Fruit fly (Drosophila melanogaster) whole organism, embryonic: Measurements from ENCODE around the gene CG15772.

Experiments used
- ATbp ChIP-seq: fragments of 200-800 bp; sonication (Bioruptor generic); optimal IDR thresholded peaks from 2 replicates; lab custom pipeline; 2017; ENCODE audit warnings: missing biosample characterization, mild to moderate bottlenecking, missing genetic modification characterization, missing genetic modification reagents
- CG10147 ChIP-seq: fragments of 200-800 bp; sonication (Bioruptor generic); optimal IDR thresholded peaks from 2 replicates; lab custom pipeline; 2019; ENCODE audit warnings: missing biosample characterization, mild to moderate bottlenecking, missing genetic modification characterization, moderate library complexity
- CG11504 ChIP-seq: fragments of 200-800 bp; sonication (Bioruptor generic); optimal IDR thresholded peaks from 3 replicates; lab custom pipeline; 2019; ENCODE audit warnings: missing biosample characterization, mild to moderate bottlenecking, missing genetic modification characterization, moderate library complexity
- CG11695 ChIP-seq: fragments of 200-800 bp; sonication (Bioruptor generic); IDR thresholded peaks from 3 replicates; pipeline ENCODE4 v1.3.6; 2022; ENCODE audit warnings: missing biosample characterization, missing genetic modification characterization
- CG11696 ChIP-seq: fragments of 200-800 bp; sonication (Bioruptor generic); IDR thresholded peaks from 2 replicates; pipeline ENCODE4 v1.3.6; 2022; ENCODE audit warnings: missing biosample characterization, missing genetic modification characterization
- CG12219 ChIP-seq: fragments of 200-800 bp; sonication (Bioruptor generic); optimal IDR thresholded peaks from 3 replicates; lab custom pipeline; 2018; ENCODE audit warnings: missing biosample characterization, mild to moderate bottlenecking, missing genetic modification characterization
- CG13775 ChIP-seq: fragments of 200-800 bp; sonication (Bioruptor generic); optimal IDR thresholded peaks from 3 replicates; lab custom pipeline; 2017; ENCODE audit warnings: missing biosample characterization, mild to moderate bottlenecking, missing genetic modification characterization
- CG14441 ChIP-seq: fragments of 200-800 bp; sonication (Bioruptor generic); IDR thresholded peaks from 2 replicates; pipeline ENCODE4 v1.3.6; 2022; ENCODE audit warnings: missing biosample characterization, missing genetic modification characterization
- CG16813 ChIP-seq: fragments of 200-800 bp; sonication (Bioruptor generic); IDR thresholded peaks from 3 replicates; pipeline ENCODE4 v1.3.6; 2022; ENCODE audit warnings: missing biosample characterization, missing genetic modification characterization; ENCODE audit not compliant: partially characterized antibody
- CG17361 ChIP-seq: fragments of 200-800 bp; sonication (Bioruptor generic); IDR thresholded peaks from 3 replicates; pipeline ENCODE4 v1.3.6; 2022; ENCODE audit warnings: missing biosample characterization, missing genetic modification characterization
- CG17802 ChIP-seq: fragments of 200-800 bp; sonication (Bioruptor generic); optimal IDR thresholded peaks from 2 replicates; lab custom pipeline; 2018; ENCODE audit warnings: missing biosample characterization, mild to moderate bottlenecking, missing genetic modification characterization, moderate library complexity
- CG18599 ChIP-seq: fragments of 200-800 bp; sonication (Bioruptor generic); optimal IDR thresholded peaks from 3 replicates; lab custom pipeline; 2017; ENCODE audit warnings: missing biosample characterization, missing genetic modification characterization, mild to moderate bottlenecking, moderate library complexity, missing genetic modification reagents
- CG33213 ChIP-seq: fragments of 200-800 bp; sonication (Bioruptor generic); optimal IDR thresholded peaks from 3 replicates; lab custom pipeline; 2016; ENCODE audit warnings: missing biosample characterization, missing genetic modification characterization
- CG3726 ChIP-seq: fragments of 200-800 bp; sonication (Bioruptor generic); IDR thresholded peaks from 3 replicates; pipeline ENCODE4, ENCODE4 v1.3.6; 2022; ENCODE audit warnings: missing biosample characterization, missing genetic modification characterization
- CG6854 ChIP-seq: fragments of 200-800 bp; sonication (Bioruptor generic); optimal IDR thresholded peaks from 3 replicates; lab custom pipeline; 2017; ENCODE audit warnings: missing biosample characterization, mild to moderate bottlenecking, missing genetic modification characterization
- CG7839 ChIP-seq: fragments of 200-800 bp; sonication (Bioruptor generic); optimal IDR thresholded peaks from 3 replicates; lab custom pipeline; 2018; ENCODE audit warnings: missing biosample characterization, mild to moderate bottlenecking, missing genetic modification characterization, moderate library complexity
- CG7928 ChIP-seq: fragments of 200-800 bp; sonication (Bioruptor generic); optimal IDR thresholded peaks from 2 replicates; lab custom pipeline; 2017; ENCODE audit warnings: missing biosample characterization, mild to moderate bottlenecking, missing genetic modification characterization
- CG7987 ChIP-seq: fragments of 200-800 bp; sonication (Bioruptor generic); optimal IDR thresholded peaks from 2 replicates; lab custom pipeline; 2018; ENCODE audit warnings: missing biosample characterization, mild to moderate bottlenecking, missing genetic modification characterization, moderate library complexity
- Chrac-16 ChIP-seq: fragments of 200-800 bp; sonication (Bioruptor generic); optimal IDR thresholded peaks from 3 replicates; lab custom pipeline; 2016; ENCODE audit warnings: missing biosample characterization, missing genetic modification characterization
- Dp ChIP-seq: fragments of 200-800 bp; sonication (Bioruptor generic); optimal IDR thresholded peaks from 2 replicates; lab custom pipeline; 2018; ENCODE audit warnings: missing biosample characterization, mild to moderate bottlenecking, missing genetic modification characterization, moderate library complexity
- HLH3B ChIP-seq: fragments of 200-800 bp; sonication (Bioruptor generic); IDR thresholded peaks from 2 replicates; pipeline ENCODE4 v1.3.6; 2022; ENCODE audit warnings: missing biosample characterization, missing genetic modification characterization
- Hr3 ChIP-seq: fragments of 200-800 bp; sonication (Bioruptor generic); optimal IDR thresholded peaks from 3 replicates; lab custom pipeline; 2016; ENCODE audit warnings: missing biosample characterization, missing genetic modification characterization
- Hr51 ChIP-seq, 2 experiments: fragments of 200-800 bp; sonication (Bioruptor generic); optimal IDR thresholded peaks; 2 replicates in 1 of 2; 3 replicates in 1 of 2; lab custom pipeline; 2016 to 2018; ENCODE audit warnings: missing biosample characterization in 2 of 2, missing genetic modification characterization in 2 of 2, mild to moderate bottlenecking in 1 of 2, moderate library complexity in 1 of 2
- MESR4 ChIP-seq: fragments of 200-800 bp; sonication (Bioruptor generic); optimal IDR thresholded peaks from 2 replicates; lab custom pipeline; 2018; ENCODE audit warnings: missing biosample characterization, mild to moderate bottlenecking, missing genetic modification characterization, moderate library complexity
- Mad ChIP-seq: fragments of 200-800 bp; sonication (Bioruptor generic); optimal IDR thresholded peaks from 2 replicates; lab custom pipeline; 2016; ENCODE audit warnings: missing biosample characterization, missing genetic modification characterization
- Mes4 ChIP-seq: fragments of 200-800 bp; sonication (Bioruptor generic); optimal IDR thresholded peaks from 2 replicates; lab custom pipeline; 2016; ENCODE audit warnings: missing biosample characterization, missing genetic modification characterization
- NC2α ChIP-seq: fragments of 200-800 bp; sonication (Bioruptor generic); optimal IDR thresholded peaks from 2 replicates; lab custom pipeline; 2016; ENCODE audit warnings: missing biosample characterization, missing genetic modification characterization
- Nf-YC ChIP-seq: fragments of 200-800 bp; optimal IDR thresholded peaks from 3 replicates; lab custom pipeline; 2019; ENCODE audit warnings: missing biosample characterization, mild to moderate bottlenecking, missing genetic modification characterization, moderate library complexity
- Ssrp ChIP-seq: fragments of 200-800 bp; sonication (Bioruptor generic); optimal IDR thresholded peaks from 2 replicates; lab custom pipeline; 2018; ENCODE audit warnings: missing biosample characterization, mild to moderate bottlenecking, missing genetic modification characterization, moderate library complexity
- Xrp1 ChIP-seq: fragments of 200-800 bp; sonication (Bioruptor generic); IDR thresholded peaks from 2 replicates; pipeline ENCODE4 v1.3.6; 2022; ENCODE audit warnings: missing biosample characterization, missing genetic modification characterization
- chn ChIP-seq: fragments of 200-800 bp; sonication (Bioruptor generic); optimal IDR thresholded peaks from 2 replicates; lab custom pipeline; 2016; ENCODE audit warnings: missing biosample characterization, missing genetic modification characterization
- dan ChIP-seq: fragments of 200-800 bp; sonication (Bioruptor generic); IDR thresholded peaks from 2 replicates; pipeline ENCODE4 v1.3.6; 2022; ENCODE audit warnings: missing biosample characterization, missing genetic modification characterization
- dimm ChIP-seq: fragments of 200-800 bp; sonication (Bioruptor generic); IDR thresholded peaks from 2 replicates; pipeline ENCODE4 v1.3.6; 2022; ENCODE audit warnings: missing biosample characterization, missing genetic modification characterization
- dmrt11E ChIP-seq: fragments of 200-800 bp; sonication (Bioruptor generic); optimal IDR thresholded peaks from 3 replicates; lab custom pipeline; 2018; ENCODE audit warnings: missing biosample characterization, mild to moderate bottlenecking, missing genetic modification characterization, moderate library complexity
- exex ChIP-seq: fragments of 200-800 bp; sonication (Bioruptor generic); optimal IDR thresholded peaks from 4 replicates; lab custom pipeline; 2018; ENCODE audit warnings: missing biosample characterization, mild to moderate bottlenecking, missing genetic modification characterization, moderate library complexity
- fd3F ChIP-seq: fragments of 200-800 bp; sonication (Bioruptor generic); optimal IDR thresholded peaks from 2 replicates; lab custom pipeline; 2018; ENCODE audit warnings: missing biosample characterization, mild to moderate bottlenecking, missing genetic modification characterization, moderate library complexity
- fd64A ChIP-seq: fragments of 200-800 bp; sonication (Bioruptor generic); optimal IDR thresholded peaks from 3 replicates; lab custom pipeline; 2018; ENCODE audit warnings: missing biosample characterization, mild to moderate bottlenecking, missing genetic modification characterization
- fru ChIP-seq: fragments of >200 bp; optimal IDR thresholded peaks from 2 replicates; lab custom pipeline; 2017
- mld ChIP-seq: fragments of 200-800 bp; sonication (Bioruptor generic); IDR thresholded peaks from 3 replicates; pipeline ENCODE4 v1.3.6; 2022; ENCODE audit warnings: missing biosample characterization, missing genetic modification characterization; ENCODE audit not compliant: partially characterized antibody
- nerfin-2 ChIP-seq: fragments of 200-800 bp; sonication (Bioruptor generic); IDR thresholded peaks from 2 replicates; pipeline ENCODE4 v1.3.6; 2022; ENCODE audit warnings: missing biosample characterization, missing genetic modification characterization; ENCODE audit not compliant: partially characterized antibody
- org-1 ChIP-seq: fragments of 200-800 bp; sonication (Bioruptor generic); optimal IDR thresholded peaks from 2 replicates; lab custom pipeline; 2017; ENCODE audit warnings: missing biosample characterization, missing genetic modification characterization
- pum ChIP-seq: fragments of 200-800 bp; sonication (Bioruptor generic); optimal IDR thresholded peaks from 2 replicates; lab custom pipeline; 2016; ENCODE audit warnings: missing biosample characterization, missing genetic modification characterization
- shn ChIP-seq: fragments of 200-800 bp; sonication (Bioruptor generic); optimal IDR thresholded peaks from 3 replicates; lab custom pipeline; 2016; ENCODE audit warnings: missing biosample characterization, missing genetic modification characterization
- slbo ChIP-seq: fragments of 200-800 bp; sonication (Bioruptor generic); IDR thresholded peaks from 2 replicates; pipeline ENCODE4 v1.3.6; 2022; ENCODE audit warnings: missing biosample characterization, missing genetic modification characterization
- sob ChIP-seq: fragments of 200-800 bp; sonication (Bioruptor generic); IDR thresholded peaks from 2 replicates; pipeline ENCODE4 v1.3.6; 2022; ENCODE audit warnings: missing biosample characterization, missing genetic modification characterization
- stwl ChIP-seq: fragments of 200-800 bp; sonication (Bioruptor generic); optimal IDR thresholded peaks from 3 replicates; lab custom pipeline; 2018; ENCODE audit warnings: missing biosample characterization, mild to moderate bottlenecking, missing genetic modification characterization, moderate library complexity
- vvl ChIP-seq: fragments of 200-800 bp; sonication (Bioruptor generic); IDR thresholded peaks from 2 replicates; pipeline ENCODE4 v1.3.6; 2022; ENCODE audit warnings: missing biosample characterization, missing genetic modification characterization
- zfh1 ChIP-seq: fragments of 200-800 bp; sonication (Bioruptor generic); IDR thresholded peaks from 3 replicates; pipeline ENCODE4 v1.3.6; 2022; ENCODE audit warnings: missing biosample characterization, missing genetic modification characterization

Gene CG15772

dm6 chrX:5745840-5746815 lies 5.9 kb upstream of the CG15772 start (continued):
- TF ChIP-seq zfh1 (GFP tag; lab: Robert Waterston, UW) (peak; percentile 88), dan (GFP tag; lab: Robert Waterston, UW) (no peak), ATbp (GFP tag; lab: Kevin White, UChicago) (peak; percentile 71), HLH3B (GFP tag; lab: Robert Waterston, UW) (peak; percentile 73), CG7928 (no peak), pum (GFP tag; lab: Kevin White, UChicago) (peak; percentile 48), CG17802 (tag; lab: Kevin White, UChicago) (peak; percentile 60), org-1 (GFP tag; lab: Kevin White, UChicago) (peak; percentile 66), Chrac-16 (GFP tag; lab: Kevin White, UChicago) (peak; percentile 57), Dp (GFP tag; lab: Kevin White, UChicago) (peak; percentile 81), NC2α (GFP tag; lab: Kevin White, UChicago) (no peak), exex (tag; lab: Kevin White, UChicago) (peak; percentile 48), MESR4 (peak; percentile 55), dimm (GFP tag; lab: Robert Waterston, UW) (peak; percentile 60; the same call in 1 of the 2 replicates), fd64A (GFP tag; lab: Kevin White, UChicago) (peak; percentile 13), CG13775 (GFP tag; lab: Kevin White, UChicago) (peak; percentile 64), CG18599 (GFP tag; lab: Kevin White, UChicago) (peak; percentile 88), CG16813 (no peak), dmrt11E (tag; lab: Kevin White, UChicago) (peak; percentile 50), CG12219 (GFP tag; lab: Kevin White, UChicago) (peak; percentile 76), CG10147 (GFP tag; lab: Kevin White, UChicago) (no peak), Mes4 (no peak), Nf-YC (tag; lab: Kevin White, UChicago) (peak; percentile 68), Xrp1 (GFP tag; lab: Robert Waterston, UW) (peak; percentile 82), CG7839 (tag; lab: Kevin White, UChicago) (peak; percentile 78), CG6854 (GFP tag; lab: Kevin White, UChicago) (peak; percentile 46), fd3F (peak; percentile 48), Hr51 (GFP tag; optimal IDR thresholded peaks at IDR 0.05; lab: Kevin White, UChicago) (peak; percentile 57 to 72), stwl (tag; lab: Kevin White, UChicago) (no peak), slbo (GFP tag; lab: Robert Waterston, UW) (peak; percentile 82), CG3726 (GFP tag; lab: Robert Waterston, UW) (peak; percentile 57; the same call in 1 of the 3 replicates), mld (GFP tag; lab: Robert Waterston, UW) (0 out of 3 replicates have a peak, but pooled peaks have one; percentile 39), CG7987 (GFP tag; lab: Kevin White, UChicago) (no peak), CG17361 (peak; percentile 66; the same call in 2 of the 3 replicates), CG11504 (tag; lab: Kevin White, UChicago) (peak; percentile 74), CG11696 (GFP tag; lab: Robert Waterston, UW) (peak; percentile 71), CG14441 (GFP tag; lab: Robert Waterston, UW) (peak; percentile 80), Hr3 (GFP tag; lab: Kevin White, UChicago) (peak; percentile 34), nerfin-2 (GFP tag; lab: Robert Waterston, UW) (no peak), shn (peak; percentile 25), Mad (GFP tag; lab: Kevin White, UChicago) (peak; percentile 9), vvl (GFP tag; lab: Robert Waterston, UW) (peak; percentile 84), fru (no peak), CG11695 (GFP tag; lab: Robert Waterston, UW) (peak; percentile 76), Ssrp (peak; percentile 59), sob (peak; percentile 78), CG33213 (GFP tag; lab: Kevin White, UChicago) (peak; percentile 11), chn (peak; percentile 20)
